Fruit fly (Drosophila melanogaster) whole organism, embryonic: ENCODE data around the gene Reg-2.
A peak's percentile ranks its signal among the peaks of the same experiment; 100 is the strongest.

Experiments
- Abd-B ChIP-seq: fragments of 200-800 bp; sonication (Bioruptor generic); optimal IDR thresholded peaks from 2 replicates; lab custom pipeline; 2018; ENCODE audit warnings: missing biosample characterization, mild to moderate bottlenecking, missing genetic modification characterization, moderate library complexity
- BEAF-32 ChIP-seq: fragments of 200-800 bp; sonication (Bioruptor generic); optimal IDR thresholded peaks from 3 replicates; lab custom pipeline; 2017; ENCODE audit warnings: missing biosample characterization, missing genetic modification characterization, mild to moderate bottlenecking, moderate library complexity, missing genetic modification reagents
- CG12236 ChIP-seq: fragments of 200-800 bp; sonication (Bioruptor generic); optimal IDR thresholded peaks from 2 replicates; lab custom pipeline; 2016; ENCODE audit warnings: missing biosample characterization, missing genetic modification characterization
- CG1233 ChIP-seq: fragments of 200-800 bp; sonication (Bioruptor generic); optimal IDR thresholded peaks from 4 replicates; lab custom pipeline; 2018; ENCODE audit warnings: missing biosample characterization, mild to moderate bottlenecking, missing genetic modification characterization
- CG13624 ChIP-seq: fragments of 200-800 bp; sonication (Bioruptor generic); optimal IDR thresholded peaks from 2 replicates; lab custom pipeline; 2016; ENCODE audit warnings: missing biosample characterization, missing genetic modification characterization
- CG14014 ChIP-seq: fragments of 200-800 bp; sonication (Bioruptor generic); IDR thresholded peaks from 2 replicates; pipeline ENCODE4 v1.3.6; 2022; ENCODE audit warnings: missing biosample characterization, missing genetic modification characterization
- CG15073 ChIP-seq: fragments of 200-800 bp; sonication (Bioruptor generic); optimal IDR thresholded peaks from 2 replicates; lab custom pipeline; 2016; ENCODE audit warnings: missing biosample characterization, missing genetic modification characterization
- CG17385 ChIP-seq: fragments of 200-800 bp; sonication (Bioruptor generic); optimal IDR thresholded peaks from 3 replicates; lab custom pipeline; 2018; ENCODE audit warnings: missing biosample characterization, mild to moderate bottlenecking, missing genetic modification characterization
- CG17612 ChIP-seq: fragments of 200-800 bp; sonication (Bioruptor generic); IDR thresholded peaks from 2 replicates; pipeline ENCODE4 v1.3.6; 2022; ENCODE audit warnings: missing biosample characterization, missing genetic modification characterization
- CG2199 ChIP-seq: fragments of 200-800 bp; sonication (Bioruptor generic); IDR thresholded peaks from 3 replicates; pipeline ENCODE4 v1.3.6; 2022; ENCODE audit warnings: missing biosample characterization, missing genetic modification characterization
- CG30431 ChIP-seq: fragments of 200-800 bp; sonication (Bioruptor generic); optimal IDR thresholded peaks from 2 replicates; lab custom pipeline; 2017; ENCODE audit warnings: missing biosample characterization, missing genetic modification characterization
- CG31388 ChIP-seq: fragments of 200-800 bp; sonication (Bioruptor generic); optimal IDR thresholded peaks from 2 replicates; lab custom pipeline; 2016; ENCODE audit warnings: missing biosample characterization, missing genetic modification characterization
- CG32772 ChIP-seq: fragments of 200-800 bp; sonication (Bioruptor generic); IDR thresholded peaks from 2 replicates; pipeline ENCODE4 v1.3.6; 2022; ENCODE audit warnings: missing biosample characterization, missing genetic modification characterization
- CG33213 ChIP-seq: fragments of 200-800 bp; sonication (Bioruptor generic); optimal IDR thresholded peaks from 3 replicates; lab custom pipeline; 2016; ENCODE audit warnings: missing biosample characterization, missing genetic modification characterization
- CG4820 ChIP-seq: fragments of 200-800 bp; sonication (Bioruptor generic); optimal IDR thresholded peaks from 3 replicates; lab custom pipeline; 2016; ENCODE audit warnings: missing biosample characterization, missing genetic modification characterization
- CG9797 ChIP-seq: fragments of 200-800 bp; sonication (Bioruptor generic); optimal IDR thresholded peaks from 3 replicates; lab custom pipeline; 2018; ENCODE audit warnings: missing biosample characterization, mild to moderate bottlenecking, missing genetic modification characterization
- CG9932 ChIP-seq: fragments of 200-800 bp; sonication (Bioruptor generic); IDR thresholded peaks from 2 replicates; pipeline ENCODE4 v1.3.6; 2022; ENCODE audit warnings: missing biosample characterization, missing genetic modification characterization
- D19A ChIP-seq: fragments of 200-800 bp; optimal IDR thresholded peaks from 3 replicates; lab custom pipeline; 2019; ENCODE audit warnings: missing biosample characterization, mild to moderate bottlenecking, missing genetic modification characterization, moderate library complexity
- E2f2 ChIP-seq: fragments of 200-800 bp; sonication (Bioruptor generic); IDR thresholded peaks from 2 replicates; pipeline ENCODE4 v1.3.6; 2022; ENCODE audit warnings: missing biosample characterization, missing genetic modification characterization
- GATAe ChIP-seq: fragments of 200-800 bp; sonication (Bioruptor generic); conservative IDR thresholded peaks from 2 replicates; pipeline ENCODE4 v1.3.6; 2022; ENCODE audit warnings: missing biosample characterization, missing genetic modification characterization
- H15 ChIP-seq: fragments of 200-800 bp; sonication (Bioruptor generic); IDR thresholded peaks from 3 replicates; pipeline ENCODE4 v1.3.6; 2022; ENCODE audit warnings: missing biosample characterization, missing genetic modification characterization
- HLHmδ ChIP-seq: fragments of 200-800 bp; sonication (Bioruptor generic); optimal IDR thresholded peaks from 2 replicates; lab custom pipeline; 2018; ENCODE audit warnings: missing biosample characterization, mild to moderate bottlenecking, missing genetic modification characterization, moderate library complexity
- Hr51 ChIP-seq, 2 experiments: fragments of 200-800 bp; sonication (Bioruptor generic); optimal IDR thresholded peaks; 2 replicates in 1 of 2; 3 replicates in 1 of 2; lab custom pipeline; 2016 to 2018; ENCODE audit warnings: missing biosample characterization in 2 of 2, missing genetic modification characterization in 2 of 2, mild to moderate bottlenecking in 1 of 2, moderate library complexity in 1 of 2
- Jarid2 ChIP-seq: fragments of 200-800 bp; sonication (Bioruptor generic); optimal IDR thresholded peaks from 3 replicates; lab custom pipeline; 2017; ENCODE audit warnings: mild to moderate bottlenecking, missing biosample characterization, missing genetic modification reagents, missing genetic modification characterization
- abd-A ChIP-seq: fragments of 200-800 bp; sonication (Bioruptor generic); optimal IDR thresholded peaks from 3 replicates; lab custom pipeline; 2019; ENCODE audit warnings: missing biosample characterization, mild to moderate bottlenecking, missing genetic modification characterization, moderate library complexity
- chif ChIP-seq, 2 experiments: fragments of 200-800 bp; sonication (Bioruptor generic); optimal IDR thresholded peaks; 3 replicates each; lab custom pipeline; 2016; ENCODE audit warnings: missing biosample characterization in 2 of 2, missing genetic modification characterization in 2 of 2
- chinmo ChIP-seq: fragments of 200-800 bp; sonication (Bioruptor generic); IDR thresholded peaks from 4 replicates; pipeline ENCODE4 v1.3.6; 2022; ENCODE audit warnings: missing biosample characterization, missing genetic modification characterization; ENCODE audit not compliant: partially characterized antibody
- chn ChIP-seq: fragments of 200-800 bp; sonication (Bioruptor generic); optimal IDR thresholded peaks from 2 replicates; lab custom pipeline; 2016; ENCODE audit warnings: missing biosample characterization, missing genetic modification characterization
- ci ChIP-seq: fragments of 200-800 bp; sonication (Bioruptor generic); IDR thresholded peaks from 3 replicates; pipeline ENCODE4 v1.3.6; 2022; ENCODE audit warnings: missing biosample characterization, missing genetic modification characterization
- corto ChIP-seq: fragments of 200-800 bp; sonication (Bioruptor generic); optimal IDR thresholded peaks from 2 replicates; lab custom pipeline; 2016; ENCODE audit warnings: missing biosample characterization, mild to moderate bottlenecking, missing genetic modification characterization, moderate library complexity
- crol ChIP-seq: fragments of 200-800 bp; sonication (Bioruptor generic); IDR thresholded peaks from 2 replicates; pipeline ENCODE4 v1.3.6; 2022; ENCODE audit warnings: missing biosample characterization, missing genetic modification characterization
- dm ChIP-seq: fragments of 200-800 bp; sonication (Bioruptor generic); optimal IDR thresholded peaks from 3 replicates; lab custom pipeline; 2016; ENCODE audit warnings: missing biosample characterization, missing genetic modification characterization
- dysf ChIP-seq: fragments of 200-800 bp; sonication (Bioruptor generic); IDR thresholded peaks from 3 replicates; pipeline ENCODE4 v1.3.6; 2022; ENCODE audit warnings: missing biosample characterization, missing genetic modification characterization
- esg ChIP-seq: fragments of 200-800 bp; sonication (Bioruptor generic); conservative IDR thresholded peaks from 2 replicates; pipeline ENCODE4 v1.3.6; 2022; ENCODE audit warnings: missing biosample characterization, missing genetic modification characterization
- eyg ChIP-seq: fragments of 200-800 bp; sonication (Bioruptor generic); optimal IDR thresholded peaks from 3 replicates; lab custom pipeline; 2016; ENCODE audit warnings: missing biosample characterization, missing genetic modification characterization
- gem ChIP-seq: fragments of 200-800 bp; sonication (Bioruptor generic); optimal IDR thresholded peaks from 2 replicates; lab custom pipeline; 2019; ENCODE audit warnings: missing biosample characterization, mild to moderate bottlenecking, missing genetic modification characterization, moderate library complexity
- grn ChIP-seq: fragments of 200-800 bp; sonication (Bioruptor generic); optimal IDR thresholded peaks from 3 replicates; lab custom pipeline; 2017; ENCODE audit warnings: missing biosample characterization, missing genetic modification characterization
- hb ChIP-seq: fragments of 200-800 bp; sonication (Bioruptor generic); IDR thresholded peaks from 3 replicates; pipeline ENCODE4 v1.3.6; 2022; ENCODE audit warnings: missing biosample characterization, missing genetic modification characterization; ENCODE audit not compliant: partially characterized antibody
- her ChIP-seq: fragments of 200-800 bp; sonication (Bioruptor generic); optimal IDR thresholded peaks from 2 replicates; lab custom pipeline; 2016; ENCODE audit warnings: missing biosample characterization, missing genetic modification characterization
- hth ChIP-seq: fragments of >200 bp; optimal IDR thresholded peaks from 2 replicates; lab custom pipeline; 2017; ENCODE audit warnings: inconsistent platforms
- mirr ChIP-seq: fragments of 200-800 bp; sonication (Bioruptor generic); optimal IDR thresholded peaks from 3 replicates; lab custom pipeline; 2018; ENCODE audit warnings: missing biosample characterization, mild to moderate bottlenecking, missing genetic modification characterization
- nerfin-1 ChIP-seq: fragments of 200-800 bp; sonication (Bioruptor generic); optimal IDR thresholded peaks from 3 replicates; lab custom pipeline; 2019; ENCODE audit warnings: missing biosample characterization, mild to moderate bottlenecking, missing genetic modification characterization, moderate library complexity
- pb ChIP-seq: fragments of 200-800 bp; sonication (Bioruptor generic); optimal IDR thresholded peaks from 3 replicates; lab custom pipeline; 2016; ENCODE audit warnings: missing biosample characterization, missing genetic modification characterization
- sr ChIP-seq: fragments of 200-800 bp; sonication (Bioruptor generic); IDR thresholded peaks from 3 replicates; pipeline ENCODE4 v1.3.6; 2022; ENCODE audit warnings: missing biosample characterization, missing genetic modification characterization
- toy ChIP-seq: fragments of 200-800 bp; sonication (Bioruptor generic); IDR thresholded peaks from 2 replicates; pipeline ENCODE4 v1.3.6; 2022; ENCODE audit warnings: missing biosample characterization, missing genetic modification characterization
- trem ChIP-seq: fragments of 200-800 bp; optimal IDR thresholded peaks from 3 replicates; lab custom pipeline; 2019; ENCODE audit warnings: missing biosample characterization, mild to moderate bottlenecking, missing genetic modification characterization, moderate library complexity
- unpg ChIP-seq: fragments of 200-800 bp; sonication (Bioruptor generic); optimal IDR thresholded peaks from 3 replicates; lab custom pipeline; 2018; ENCODE audit warnings: missing biosample characterization, mild to moderate bottlenecking, missing genetic modification characterization, moderate library complexity
- zfh2 ChIP-seq: fragments of 200-800 bp; sonication (Bioruptor generic); optimal IDR thresholded peaks from 2 replicates; lab custom pipeline; 2016; ENCODE audit warnings: missing biosample characterization, missing genetic modification characterization

The Reg-2 gene

dm6 chr3L:633272-634254, 27.2 kb upstream of the Reg-2 start (continued):
- TF ChIP-seq chif (GFP tag; optimal IDR thresholded peaks at IDR 0.05; lab: Kevin White, UChicago) (peak; percentile 87 to 94), CG14014 (GFP tag; lab: Robert Waterston, UW) (peak; percentile 51), Abd-B (GFP tag; lab: Kevin White, UChicago) (peak; percentile 86), BEAF-32 (GFP tag; lab: Kevin White, UChicago) (no peak), CG32772 (GFP tag; lab: Robert Waterston, UW) (peak; percentile 92), crol (GFP tag; lab: Robert Waterston, UW) (peak; percentile 34; the same call in 1 of the 2 replicates), CG9932 (GFP tag; lab: Robert Waterston, UW) (0 out of 2 replicates have a peak, but pooled peaks have one; percentile 23), CG17612 (GFP tag; lab: Robert Waterston, UW) (no peak), hth (lab: Kevin White, UChicago) (no peak), gem (tag; lab: Kevin White, UChicago) (peak; percentile 94), CG15073 (peak; percentile 7), H15 (GFP tag; lab: Robert Waterston, UW) (peak; percentile 83), CG17385 (GFP tag; lab: Kevin White, UChicago) (peak; percentile 77), pb (GFP tag; lab: Kevin White, UChicago) (peak; percentile 80), unpg (GFP tag; lab: Kevin White, UChicago) (peak; percentile 88), CG12236 (GFP tag; lab: Kevin White, UChicago) (peak; percentile 82), Hr51 (GFP tag; optimal IDR thresholded peaks at IDR 0.05; lab: Kevin White, UChicago) (peak; percentile 57 to 83), esg (GFP tag; lab: Robert Waterston, UW) (peak; percentile 86), abd-A (tag; lab: Kevin White, UChicago) (no peak), CG30431 (GFP tag; lab: Kevin White, UChicago) (peak; percentile 89), sr (GFP tag; lab: Robert Waterston, UW) (peak; percentile 92; the same call in 2 of the 3 replicates), chn (GFP tag; lab: Kevin White, UChicago) (peak; percentile 94), CG31388 (GFP tag; lab: Kevin White, UChicago) (peak; percentile 49), dysf (peak; percentile 78; the same call in 2 of the 3 replicates), CG9797 (no peak), chinmo (GFP tag; lab: Robert Waterston, UW) (peak; percentile 74; the same call in 2 of the 4 replicates), grn (GFP tag; lab: Kevin White, UChicago) (peak; percentile 92), CG4820 (GFP tag; lab: Kevin White, UChicago) (peak; percentile 90), dm (GFP tag; lab: Kevin White, UChicago) (peak; percentile 70), Jarid2 (GFP tag; lab: Kevin White, UChicago) (peak; percentile 29), E2f2 (GFP tag; lab: Robert Waterston, UW) (peak; percentile 59; the same call in 1 of the 2 replicates), toy (GFP tag; lab: Robert Waterston, UW) (0 out of 2 replicates have a peak, but pooled peaks have one; percentile 17), CG33213 (GFP tag; lab: Kevin White, UChicago) (peak; percentile 72), mirr (GFP tag; lab: Kevin White, UChicago) (no peak), D19A (peak; percentile 86), zfh2 (GFP tag; lab: Kevin White, UChicago) (no peak), hb (GFP tag; lab: Robert Waterston, UW) (no peak), eyg (GFP tag; lab: Kevin White, UChicago) (peak; percentile 67), corto (no peak), her (GFP tag; lab: Kevin White, UChicago) (peak; percentile 71), trem (tag; lab: Kevin White, UChicago) (peak; percentile 77), HLHmδ (GFP tag; lab: Kevin White, UChicago) (no peak), nerfin-1 (tag; lab: Kevin White, UChicago) (peak; percentile 81), CG13624 (peak; percentile 46), CG2199 (GFP tag; lab: Robert Waterston, UW) (peak; percentile 92; the same call in 1 of the 3 replicates), GATAe (no peak), CG1233 (GFP tag; lab: Kevin White, UChicago) (peak; percentile 71), ci (peak; percentile 95)
